Fruit fly (Drosophila melanogaster) whole organism, prepupa: Measurements from ENCODE around the gene CycD.

ENCODE experiments used
- Blimp-1 ChIP-seq: fragments of 200-800 bp; sonication (Bioruptor generic); optimal IDR thresholded peaks from 3 replicates; lab custom pipeline; 2017; ENCODE audit warnings: missing biosample characterization, missing genetic modification characterization, mild to moderate bottlenecking, moderate library complexity, missing genetic modification reagents
- CG10631 ChIP-seq: fragments of 200-800 bp; sonication (Bioruptor generic); optimal IDR thresholded peaks from 2 replicates; lab custom pipeline; 2016; ENCODE audit warnings: missing biosample characterization, missing genetic modification characterization
- CG11902 ChIP-seq: fragments of 200-800 bp; sonication (Bioruptor generic); optimal IDR thresholded peaks from 3 replicates; lab custom pipeline; 2016; ENCODE audit warnings: missing biosample characterization, missing genetic modification characterization
- CG15336 ChIP-seq: fragments of 200-800 bp; sonication (Bioruptor generic); IDR thresholded peaks from 2 replicates; pipeline ENCODE4 v1.3.6; 2022; ENCODE audit warnings: missing biosample characterization, missing genetic modification characterization
- CG16779 ChIP-seq: fragments of 200-800 bp; sonication (Bioruptor generic); optimal IDR thresholded peaks from 3 replicates; lab custom pipeline; 2017; ENCODE audit warnings: missing biosample characterization, mild to moderate bottlenecking, missing genetic modification characterization
- CG3032 ChIP-seq: fragments of 200-800 bp; optimal IDR thresholded peaks from 2 replicates; lab custom pipeline; 2019; ENCODE audit warnings: missing biosample characterization, mild to moderate bottlenecking, missing genetic modification characterization, moderate library complexity
- CG31627 ChIP-seq: fragments of 200-800 bp; sonication (Bioruptor generic); optimal IDR thresholded peaks from 3 replicates; lab custom pipeline; 2016; ENCODE audit warnings: missing biosample characterization, missing genetic modification characterization
- CG34406 ChIP-seq: fragments of 200-800 bp; sonication (Bioruptor generic); optimal IDR thresholded peaks from 3 replicates; lab custom pipeline; 2016; ENCODE audit warnings: missing biosample characterization, missing genetic modification characterization
- CG4318 ChIP-seq: fragments of 200-800 bp; sonication (Bioruptor generic); optimal IDR thresholded peaks from 3 replicates; lab custom pipeline; 2017; ENCODE audit warnings: missing biosample characterization, mild to moderate bottlenecking, missing genetic modification characterization
- CG6163 ChIP-seq: fragments of 200-800 bp; sonication (Bioruptor generic); IDR thresholded peaks from 3 replicates; pipeline ENCODE4 v1.3.6; 2022; ENCODE audit warnings: missing biosample characterization, missing genetic modification characterization
- CG6276 ChIP-seq: fragments of 200-800 bp; sonication (Bioruptor generic); optimal IDR thresholded peaks from 2 replicates; lab custom pipeline; 2017; ENCODE audit warnings: missing biosample characterization, mild to moderate bottlenecking, missing genetic modification characterization
- CG6792 ChIP-seq: fragments of 200-800 bp; sonication (Bioruptor generic); optimal IDR thresholded peaks from 3 replicates; lab custom pipeline; 2016; ENCODE audit warnings: missing biosample characterization, missing genetic modification characterization
- CG6854 ChIP-seq: fragments of 200-800 bp; sonication (Bioruptor generic); optimal IDR thresholded peaks from 2 replicates; lab custom pipeline; 2017; ENCODE audit warnings: missing biosample characterization, mild to moderate bottlenecking, missing genetic modification characterization
- CG7368 ChIP-seq: fragments of 200-800 bp; sonication (Bioruptor generic); optimal IDR thresholded peaks from 3 replicates; lab custom pipeline; 2016; ENCODE audit warnings: missing biosample characterization, missing genetic modification characterization
- CG8119 ChIP-seq: fragments of 200-800 bp; sonication (Bioruptor generic); IDR thresholded peaks from 3 replicates; pipeline ENCODE4 v1.3.6; 2022; ENCODE audit warnings: missing biosample characterization, missing genetic modification characterization
- Eip75B ChIP-seq: fragments of 200-800 bp; sonication (Bioruptor generic); optimal IDR thresholded peaks from 3 replicates; lab custom pipeline; 2016; ENCODE audit warnings: missing biosample characterization, missing genetic modification characterization
- Eip78C ChIP-seq: fragments of 200-800 bp; sonication (Bioruptor generic); peaks from one replicate; lab custom pipeline; 2016; ENCODE audit warnings: missing biosample characterization, missing genetic modification characterization
- Eip93F ChIP-seq: fragments of 200-800 bp; sonication (Bioruptor generic); optimal IDR thresholded peaks from 2 replicates; lab custom pipeline; 2016; ENCODE audit warnings: missing biosample characterization, mild to moderate bottlenecking, missing genetic modification characterization
- Ets21C ChIP-seq: fragments of 200-800 bp; sonication (Bioruptor generic); optimal IDR thresholded peaks from 3 replicates; lab custom pipeline; 2016; ENCODE audit warnings: missing biosample characterization, missing genetic modification characterization
- Ets96B ChIP-seq: fragments of 200-800 bp; optimal IDR thresholded peaks from 2 replicates; lab custom pipeline; 2019; ENCODE audit warnings: missing biosample characterization, mild to moderate bottlenecking, missing genetic modification characterization, moderate library complexity
- Gug ChIP-seq: fragments of 200-800 bp; sonication (Bioruptor generic); IDR thresholded peaks from 2 replicates; pipeline ENCODE4 v1.3.6; 2022; ENCODE audit warnings: missing biosample characterization, missing genetic modification characterization
- Hr39 ChIP-seq: fragments of 200-800 bp; sonication (Bioruptor generic); optimal IDR thresholded peaks from 2 replicates; lab custom pipeline; 2016; ENCODE audit warnings: missing biosample characterization, missing genetic modification characterization
- Lpt ChIP-seq: fragments of 200-800 bp; sonication (Bioruptor generic); optimal IDR thresholded peaks from 3 replicates; lab custom pipeline; 2016; ENCODE audit warnings: missing biosample characterization, missing genetic modification characterization
- Smox ChIP-seq: fragments of 200-800 bp; sonication (Bioruptor generic); optimal IDR thresholded peaks from 3 replicates; lab custom pipeline; 2016; ENCODE audit warnings: missing biosample characterization, missing genetic modification characterization
- acj6 ChIP-seq: fragments of 200-800 bp; sonication (Bioruptor generic); optimal IDR thresholded peaks from 3 replicates; lab custom pipeline; 2016; ENCODE audit warnings: missing biosample characterization, missing genetic modification characterization
- dac ChIP-seq: fragments of 200-800 bp; sonication (Bioruptor generic); optimal IDR thresholded peaks from 2 replicates; lab custom pipeline; 2017; ENCODE audit warnings: missing biosample characterization, mild to moderate bottlenecking, missing genetic modification characterization
- eg ChIP-seq: fragments of 200-800 bp; sonication (Bioruptor generic); IDR thresholded peaks from 3 replicates; pipeline ENCODE4 v1.3.6; 2022; ENCODE audit warnings: missing biosample characterization, missing genetic modification characterization
- esn ChIP-seq: fragments of 200-800 bp; sonication (Bioruptor generic); optimal IDR thresholded peaks from 2 replicates; lab custom pipeline; 2016; ENCODE audit warnings: missing biosample characterization, mild to moderate bottlenecking, missing genetic modification characterization, moderate library complexity
- fd59A ChIP-seq: fragments of 200-800 bp; sonication (Bioruptor generic); optimal IDR thresholded peaks from 2 replicates; lab custom pipeline; 2017; ENCODE audit warnings: missing biosample characterization, mild to moderate bottlenecking, missing genetic modification characterization, missing genetic modification reagents
- fd85E ChIP-seq: fragments of 200-800 bp; sonication (Bioruptor generic); optimal IDR thresholded peaks from 3 replicates; lab custom pipeline; 2016; ENCODE audit warnings: missing biosample characterization, missing genetic modification characterization
- fkh ChIP-seq: fragments of 200-800 bp; sonication (Bioruptor generic); optimal IDR thresholded peaks from 3 replicates; lab custom pipeline; 2017; ENCODE audit warnings: missing biosample characterization, mild to moderate bottlenecking, missing genetic modification characterization, moderate library complexity
- lz ChIP-seq: fragments of 200-800 bp; sonication (Bioruptor generic); optimal IDR thresholded peaks from 3 replicates; lab custom pipeline; 2016; ENCODE audit warnings: missing biosample characterization, missing genetic modification characterization
- net ChIP-seq: fragments of 200-800 bp; sonication (Bioruptor generic); optimal IDR thresholded peaks from 3 replicates; lab custom pipeline; 2016; ENCODE audit warnings: missing biosample characterization, missing genetic modification characterization
- spab ChIP-seq: fragments of 200-800 bp; sonication (Bioruptor generic); optimal IDR thresholded peaks from 2 replicates; lab custom pipeline; 2017; ENCODE audit warnings: missing biosample characterization, mild to moderate bottlenecking, missing genetic modification characterization, missing genetic modification reagents
- ss ChIP-seq, 2 experiments: fragments of 200-800 bp; sonication (Bioruptor generic); optimal IDR thresholded peaks; 2 replicates in 1 of 2; 3 replicates in 1 of 2; lab custom pipeline; 2017 to 2018; ENCODE audit warnings: mild to moderate bottlenecking in 2 of 2, missing biosample characterization in 2 of 2, missing genetic modification characterization in 2 of 2, moderate library complexity in 1 of 2
- svp ChIP-seq: fragments of 200-800 bp; sonication (Bioruptor generic); peaks from one replicate; lab custom pipeline; 2016; ENCODE audit warnings: missing biosample characterization, missing genetic modification characterization
- topi ChIP-seq: fragments of 200-800 bp; sonication (Bioruptor generic); optimal IDR thresholded peaks from 3 replicates; lab custom pipeline; 2016; ENCODE audit warnings: missing biosample characterization, missing genetic modification characterization
- vri ChIP-seq: fragments of 200-800 bp; sonication (Bioruptor generic); optimal IDR thresholded peaks from 3 replicates; lab custom pipeline; 2016; ENCODE audit warnings: missing biosample characterization, mild to moderate bottlenecking, missing genetic modification characterization

CycD gene

dm6 chrX:15886411-15887246, 22.8 kb downstream of the CycD start (continued):
- no peak for TF ChIP-seq topi (GFP tag; lab: Kevin White, UChicago)
- TF ChIP-seq CG6276 (GFP tag; lab: Kevin White, UChicago), result peak; percentile 97
- peak; percentile 96 for TF ChIP-seq CG16779 (tag; lab: Kevin White, UChicago)
- no peak for TF ChIP-seq acj6 (GFP tag; lab: Kevin White, UChicago)
- no peak for TF ChIP-seq Blimp-1 (GFP tag; lab: Kevin White, UChicago)
- TF ChIP-seq fd85E (GFP tag; lab: Kevin White, UChicago), result peak; percentile 43
- no peak for TF ChIP-seq vri (GFP tag; lab: Kevin White, UChicago)
- TF ChIP-seq CG34406 (GFP tag; lab: Kevin White, UChicago), result peak; percentile 74
- TF ChIP-seq Ets96B (tag; lab: Kevin White, UChicago), result peak; percentile 92
- peak; percentile 76 for TF ChIP-seq Gug
- peak; percentile 92 for TF ChIP-seq net (GFP tag; lab: Kevin White, UChicago)
- TF ChIP-seq Hr39 (GFP tag; lab: Kevin White, UChicago), result no peak
- TF ChIP-seq Eip75B, result peak; percentile 78
- peak; percentile 79 for TF ChIP-seq Eip93F (GFP tag; lab: Kevin White, UChicago)
- peak; percentile 68 for TF ChIP-seq fd59A
- no peak for TF ChIP-seq CG31627 (GFP tag; lab: Kevin White, UChicago)
- peak; percentile 92 for TF ChIP-seq CG8119 (GFP tag; lab: Robert Waterston, UW)

- no peak for TF ChIP-seq eg (GFP tag; lab: Robert Waterston, UW)
- TF ChIP-seq net (GFP tag; lab: Kevin White, UChicago), result no peak
- TF ChIP-seq Ets96B (tag; lab: Kevin White, UChicago), result no peak
- TF ChIP-seq CG6163 (GFP tag; lab: Robert Waterston, UW), result no peak
- TF ChIP-seq ss (GFP tag; optimal IDR thresholded peaks at IDR 0.05; lab: Kevin White, UChicago), result no peak
- no peak for TF ChIP-seq Smox
- no peak for TF ChIP-seq lz (GFP tag; lab: Kevin White, UChicago)
- TF ChIP-seq acj6 (GFP tag; lab: Kevin White, UChicago), result no peak
- TF ChIP-seq CG6854 (GFP tag; lab: Kevin White, UChicago), result no peak
- TF ChIP-seq topi (GFP tag; lab: Kevin White, UChicago), result no peak
- no peak for TF ChIP-seq CG11902
- no peak for TF ChIP-seq spab (GFP tag; lab: Kevin White, UChicago)
- no peak for TF ChIP-seq Eip78C (GFP tag; lab: Kevin White, UChicago)
- TF ChIP-seq svp (GFP tag; lab: Kevin White, UChicago), result no peak
- TF ChIP-seq CG3032 (tag; lab: Kevin White, UChicago), result no peak
- TF ChIP-seq Lpt (GFP tag; lab: Kevin White, UChicago), result no peak
- no peak for TF ChIP-seq CG7368 (GFP tag; lab: Kevin White, UChicago)
- TF ChIP-seq CG31627 (GFP tag; lab: Kevin White, UChicago), result no peak
- no peak for TF ChIP-seq CG4318 (GFP tag; lab: Kevin White, UChicago)
These were observed 33.9 kb downstream of the CycD start for dm6 chrX:15875569-15875968.

DNA sequence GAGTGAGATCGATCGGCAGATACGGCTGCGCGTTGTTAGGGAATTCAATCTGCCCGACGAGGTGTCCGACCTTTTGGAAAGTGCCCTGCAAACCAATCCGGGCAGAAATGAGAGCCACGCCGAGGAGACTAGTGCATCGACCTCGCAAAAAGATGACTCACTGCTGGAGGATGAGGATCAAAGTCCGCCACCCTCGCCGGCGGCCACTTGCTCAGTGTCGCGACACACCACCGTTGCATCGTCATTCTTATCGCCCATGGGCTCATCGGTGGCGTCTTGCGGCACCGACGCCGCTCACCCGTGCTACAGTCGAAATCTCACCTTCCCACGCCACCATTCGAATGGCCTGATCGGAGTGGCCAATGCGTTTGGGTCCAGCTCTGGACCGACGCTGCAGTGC, 35.0 kb downstream of the CycD start:
- TF ChIP-seq svp (GFP tag; lab: Kevin White, UChicago) (peak; percentile 94), dac (no peak)

- TF ChIP-seq Lpt (GFP tag; lab: Kevin White, UChicago) (no peak), Smox (no peak), CG6792 (GFP tag; lab: Kevin White, UChicago) (no peak), CG6854 (GFP tag; lab: Kevin White, UChicago) (peak; percentile 34), CG15336 (0 out of 2 replicates have a peak, but pooled peaks have one; percentile 10), CG10631 (GFP tag; lab: Kevin White, UChicago) (no peak), Eip78C (GFP tag; lab: Kevin White, UChicago) (peak; percentile 80), esn (GFP tag; lab: Kevin White, UChicago) (peak; percentile 9), fkh (GFP tag; lab: Kevin White, UChicago) (peak; percentile 84), ss (GFP tag; optimal IDR thresholded peaks at IDR 0.05; lab: Kevin White, UChicago) (no peak), Ets21C (GFP tag; lab: Kevin White, UChicago) (no peak)
- TF ChIP-seq, all 60 proteins: peak for 5
These were observed 38.4 kb downstream of the CycD start for dm6 chrX:15870777-15871757.
